Worm (Caenorhabditis elegans) whole organism, mixed stage, embryonic: ENCODE data around the gene snn-1.

Experiments
- M03D4.4 ChIP-seq: sonication (generic microtip); optimal IDR thresholded peaks from 2 replicates; lab custom pipeline; 2017; ENCODE audit warnings: mild to moderate bottlenecking, missing genetic modification characterization, missing compliant biosample characterization
- bed-3 ChIP-seq: fragments of 200-800 bp; sonication (Bioruptor generic); optimal IDR thresholded peaks from 3 replicates; lab custom pipeline; 2018; ENCODE audit warnings: mild to moderate bottlenecking, missing genetic modification characterization, moderate library complexity, missing compliant biosample characterization
- blmp-1 ChIP-seq: fragments of 150-350 bp; optimal IDR thresholded peaks from 2 replicates; lab custom pipeline; 2014; ENCODE audit warnings: missing biosample characterization, missing genetic modification characterization
- ceh-39 ChIP-seq: fragments of 150-350 bp; optimal IDR thresholded peaks from 2 replicates; lab custom pipeline; 2014; ENCODE audit warnings: missing biosample characterization, missing genetic modification characterization
- ceh-43 ChIP-seq: fragments of 200-800 bp; sonication (Bioruptor generic); optimal IDR thresholded peaks from 2 replicates; lab custom pipeline; 2018; ENCODE audit warnings: mild to moderate bottlenecking, missing genetic modification characterization, moderate library complexity, missing compliant biosample characterization
- ceh-83 ChIP-seq: fragments of 200-800 bp; sonication (Bioruptor generic); optimal IDR thresholded peaks from 2 replicates; lab custom pipeline; 2018; ENCODE audit warnings: mild to moderate bottlenecking, missing genetic modification characterization, missing compliant biosample characterization
- ces-1 ChIP-seq: fragments of 150-350 bp; optimal IDR thresholded peaks from 2 replicates; lab custom pipeline; 2014; ENCODE audit warnings: missing biosample characterization, missing genetic modification reagents, missing genetic modification characterization
- cnd-1 ChIP-seq: fragments of 200-800 bp; sonication (Bioruptor generic); optimal IDR thresholded peaks from 2 replicates; lab custom pipeline; 2018; ENCODE audit warnings: mild to moderate bottlenecking, missing genetic modification characterization, missing compliant biosample characterization
- elt-3 ChIP-seq: fragments of 150-350 bp; optimal IDR thresholded peaks from 2 replicates; lab custom pipeline; 2014; ENCODE audit warnings: missing biosample characterization, missing genetic modification characterization
- flh-1 ChIP-seq: fragments of 200-800 bp; sonication (Bioruptor generic); optimal IDR thresholded peaks from 2 replicates; lab custom pipeline; 2018; ENCODE audit warnings: mild to moderate bottlenecking, missing genetic modification characterization, moderate library complexity, missing compliant biosample characterization
- ham-2 ChIP-seq: fragments of 200-800 bp; sonication (Bioruptor generic); optimal IDR thresholded peaks from 2 replicates; lab custom pipeline; 2018; ENCODE audit warnings: mild to moderate bottlenecking, missing genetic modification characterization, missing compliant biosample characterization
- hlh-1 ChIP-seq: fragments of 150-350 bp; optimal IDR thresholded peaks from 2 replicates; lab custom pipeline; 2014; ENCODE audit warnings: missing biosample characterization, missing genetic modification reagents, missing genetic modification characterization
- lin-13 ChIP-seq: fragments of 150-350 bp; optimal IDR thresholded peaks from 2 replicates; lab custom pipeline; 2014; ENCODE audit warnings: missing biosample characterization, missing genetic modification characterization
- lin-32 ChIP-seq: fragments of 200-800 bp; sonication (Bioruptor generic); optimal IDR thresholded peaks from 2 replicates; lab custom pipeline; 2018; ENCODE audit warnings: mild to moderate bottlenecking, missing genetic modification characterization, missing compliant biosample characterization
- lsy-2 ChIP-seq: fragments of 150-350 bp; optimal IDR thresholded peaks from 2 replicates; lab custom pipeline; 2014; ENCODE audit warnings: missing biosample characterization, missing genetic modification characterization
- mab-5 ChIP-seq: fragments of 150-350 bp; optimal IDR thresholded peaks from 2 replicates; lab custom pipeline; 2014; ENCODE audit warnings: missing biosample characterization, missing genetic modification characterization
- mep-1 ChIP-seq: fragments of 150-350 bp; optimal IDR thresholded peaks from 2 replicates; lab custom pipeline; 2017; ENCODE audit warnings: missing biosample characterization, missing genetic modification reagents, missing genetic modification characterization, inconsistent platforms
- mls-2 ChIP-seq: sonication (generic microtip); optimal IDR thresholded peaks from 2 replicates; lab custom pipeline; 2016; ENCODE audit warnings: mild to moderate bottlenecking, missing genetic modification characterization, moderate library complexity, missing compliant biosample characterization
- nhr-12 ChIP-seq: fragments of 150-350 bp; optimal IDR thresholded peaks from 2 replicates; lab custom pipeline; 2014; ENCODE audit warnings: missing biosample characterization, missing genetic modification characterization
- nhr-2 ChIP-seq: fragments of 150-350 bp; optimal IDR thresholded peaks from 2 replicates; lab custom pipeline; 2014; ENCODE audit warnings: missing biosample characterization, missing genetic modification characterization
- nhr-237 ChIP-seq: fragments of 150-350 bp; optimal IDR thresholded peaks from 2 replicates; lab custom pipeline; 2014; ENCODE audit warnings: missing biosample characterization, missing genetic modification characterization
- nhr-28 ChIP-seq: fragments of 150-350 bp; optimal IDR thresholded peaks from 2 replicates; lab custom pipeline; 2014; ENCODE audit warnings: missing biosample characterization, missing genetic modification characterization
- nhr-76 ChIP-seq: sonication (generic microtip); optimal IDR thresholded peaks from 2 replicates; lab custom pipeline; 2017; ENCODE audit warnings: missing biosample characterization, missing genetic modification characterization
- pha-4 ChIP-seq: fragments of 150-350 bp; optimal IDR thresholded peaks from 2 replicates; lab custom pipeline; 2018; ENCODE audit warnings: missing biosample characterization, missing genetic modification reagents, missing genetic modification characterization
- sem-2 ChIP-seq: fragments of 200-800 bp; sonication (Bioruptor generic); optimal IDR thresholded peaks from 2 replicates; lab custom pipeline; 2018; ENCODE audit warnings: mild to moderate bottlenecking, missing genetic modification characterization, missing compliant biosample characterization
- snpc-4 ChIP-seq: fragments of 150-350 bp; optimal IDR thresholded peaks from 2 replicates; lab custom pipeline; 2014; ENCODE audit warnings: missing biosample characterization, missing genetic modification characterization
- sptf-1 ChIP-seq: sonication (generic microtip); optimal IDR thresholded peaks from 2 replicates; lab custom pipeline; 2017; ENCODE audit warnings: mild to moderate bottlenecking, missing genetic modification characterization, moderate library complexity, missing compliant biosample characterization
- tbx-8 ChIP-seq: fragments of 200-800 bp; sonication (Bioruptor generic); optimal IDR thresholded peaks from 2 replicates; lab custom pipeline; 2018; ENCODE audit warnings: mild to moderate bottlenecking, missing genetic modification characterization, moderate library complexity, missing compliant biosample characterization
- unc-120 ChIP-seq: sonication (generic microtip); optimal IDR thresholded peaks from 2 replicates; lab custom pipeline; 2017; ENCODE audit warnings: missing genetic modification characterization, missing compliant biosample characterization; ENCODE audit not compliant: poor library complexity, severe bottlenecking
- unc-62 ChIP-seq: fragments of 150-350 bp; optimal IDR thresholded peaks from 2 replicates; lab custom pipeline; 2014; ENCODE audit warnings: missing biosample characterization, missing genetic modification reagents, missing genetic modification characterization
- zip-8 ChIP-seq: fragments of 150-350 bp; optimal IDR thresholded peaks from 2 replicates; lab custom pipeline; 2014; ENCODE audit warnings: missing biosample characterization, missing genetic modification characterization
- ztf-11 ChIP-seq: fragments of 150-350 bp; optimal IDR thresholded peaks from 2 replicates; lab custom pipeline; 2014; ENCODE audit warnings: missing biosample characterization, missing genetic modification characterization

Gene snn-1

DNA sequence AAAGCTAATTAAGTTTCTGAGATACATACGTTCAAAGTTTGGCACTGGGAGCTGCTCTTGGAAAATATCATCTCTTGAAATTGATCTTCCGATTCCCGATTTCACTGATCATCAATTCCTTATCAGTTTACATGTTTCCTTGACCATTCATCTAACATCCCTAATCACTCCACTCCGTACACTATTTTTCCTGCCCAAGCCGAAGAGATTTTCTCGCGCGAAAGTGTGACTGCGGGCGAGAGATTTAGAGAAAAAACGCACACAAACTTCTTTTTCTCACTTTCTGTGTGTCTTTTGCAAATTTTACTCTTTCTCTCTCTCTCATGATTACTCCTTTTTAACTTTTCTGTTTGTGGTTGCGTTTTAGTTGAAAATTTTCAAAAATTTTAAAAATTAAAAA is 22.2 kb upstream of the snn-1 start (continued):
- no peak for TF ChIP-seq ceh-83
- peak; percentile 36 for TF ChIP-seq blmp-1 (tag; lab: Kevin White, UChicago)
- TF ChIP-seq sem-2 (GFP tag; lab: Kevin White, UChicago) = no peak
- no peak for TF ChIP-seq flh-1
- no peak for TF ChIP-seq mab-5 (tag; lab: Kevin White, UChicago)

DNA sequence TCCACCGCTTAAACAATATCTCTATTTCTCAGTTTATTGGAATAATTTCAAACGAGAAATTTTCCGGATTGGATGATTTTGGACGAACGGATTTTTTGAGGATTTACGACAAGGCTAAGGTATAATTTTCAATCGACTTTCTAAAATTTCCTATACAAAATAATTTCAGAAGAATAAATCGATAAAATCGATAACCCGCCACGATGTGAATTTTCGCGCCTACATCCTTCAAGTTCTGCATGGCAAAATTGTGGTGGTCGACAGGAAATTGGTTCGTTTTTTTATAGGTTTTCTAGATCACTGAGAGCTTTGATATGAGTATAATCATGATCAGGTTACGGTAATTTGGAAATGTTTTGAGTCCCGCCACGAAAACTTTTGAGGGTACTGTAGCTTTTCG is 20.1 kb upstream of the snn-1 start:
- TF ChIP-seq ces-1 (no peak), nhr-76 (tag; lab: Kevin White, UChicago) (no peak), nhr-2 (tag; lab: Kevin White, UChicago) (no peak), nhr-237 (tag; lab: Kevin White, UChicago) (no peak), elt-3 (tag; lab: Kevin White, UChicago) (no peak), hlh-1 (tag; lab: Kevin White, UChicago) (no peak), mep-1 (tag; lab: Kevin White, UChicago) (no peak), M03D4.4 (tag; lab: Kevin White, UChicago) (no peak), lin-32 (GFP tag; lab: Kevin White, UChicago) (no peak), ceh-39 (tag; lab: Kevin White, UChicago) (no peak)
- TF ChIP-seq, all 35 proteins: peak for 0

DNA sequence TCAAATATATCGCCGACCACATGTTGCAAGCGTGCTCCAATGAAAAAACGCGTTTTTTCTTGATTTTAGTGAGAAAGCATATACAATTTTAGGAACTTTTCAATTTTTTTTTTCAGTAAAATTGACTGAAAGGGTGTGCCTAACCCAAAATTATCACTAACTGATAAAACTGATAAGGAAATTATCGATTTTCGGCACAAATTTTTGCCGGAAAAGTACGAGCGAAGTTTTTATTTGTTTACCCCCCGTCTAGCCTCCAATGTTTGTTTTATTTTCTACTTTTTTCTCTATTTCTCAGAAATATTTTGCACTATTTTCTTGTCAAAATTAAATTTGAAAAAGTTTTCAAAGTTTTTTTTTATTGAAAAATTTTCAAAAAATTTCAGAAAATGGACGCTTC is 19.3 kb upstream of the snn-1 start, which contains the start of gene ccm-2:
Gene ccm-2, plus strand, starts transcription at position 387 of the 400 bp plus-strand sequence.
- TF ChIP-seq blmp-1 (tag; lab: Kevin White, UChicago) = no peak
- no peak for TF ChIP-seq sptf-1 (tag; lab: Kevin White, UChicago)
- TF ChIP-seq elt-3 (tag; lab: Kevin White, UChicago) = no peak
- TF ChIP-seq tbx-8 = no peak
- TF ChIP-seq unc-62 (GFP tag; lab: Kevin White, UChicago) = no peak
- no peak for TF ChIP-seq ces-1
- TF ChIP-seq M03D4.4 (tag; lab: Kevin White, UChicago) = no peak
- no peak for TF ChIP-seq mab-5 (tag; lab: Kevin White, UChicago)
- no peak for TF ChIP-seq ham-2 (GFP tag; lab: Kevin White, UChicago)
- TF ChIP-seq nhr-12 (tag; lab: Kevin White, UChicago) = no peak
- no peak for TF ChIP-seq bed-3
- TF ChIP-seq ztf-11 (tag; lab: Kevin White, UChicago) = no peak

DNA sequence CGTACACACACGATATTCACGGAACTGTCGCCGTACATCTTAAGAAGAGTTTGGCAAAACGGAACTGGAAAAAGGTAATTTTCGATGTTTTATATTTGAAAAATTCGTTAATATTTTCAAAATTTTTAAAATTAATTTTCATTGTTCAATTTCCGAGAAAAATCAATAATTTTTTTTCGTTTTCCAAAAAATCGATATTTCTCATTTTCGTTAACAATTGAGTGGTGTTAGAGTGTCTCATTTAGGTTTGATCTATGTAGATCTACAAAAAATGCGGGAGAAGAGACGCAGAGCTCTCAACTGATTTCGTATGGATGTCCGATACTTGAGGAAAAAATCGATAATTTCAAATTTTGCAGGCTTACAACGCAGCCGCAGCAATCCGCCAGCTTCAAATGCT is 18.2 kb upstream of the snn-1 start:
- TF ChIP-seq nhr-237 (tag; lab: Kevin White, UChicago) (no peak), nhr-76 (tag; lab: Kevin White, UChicago) (no peak), nhr-28 (tag; lab: Kevin White, UChicago) (no peak), tbx-8 (no peak)
- TF ChIP-seq, all 35 proteins: peak for 0

DNA sequence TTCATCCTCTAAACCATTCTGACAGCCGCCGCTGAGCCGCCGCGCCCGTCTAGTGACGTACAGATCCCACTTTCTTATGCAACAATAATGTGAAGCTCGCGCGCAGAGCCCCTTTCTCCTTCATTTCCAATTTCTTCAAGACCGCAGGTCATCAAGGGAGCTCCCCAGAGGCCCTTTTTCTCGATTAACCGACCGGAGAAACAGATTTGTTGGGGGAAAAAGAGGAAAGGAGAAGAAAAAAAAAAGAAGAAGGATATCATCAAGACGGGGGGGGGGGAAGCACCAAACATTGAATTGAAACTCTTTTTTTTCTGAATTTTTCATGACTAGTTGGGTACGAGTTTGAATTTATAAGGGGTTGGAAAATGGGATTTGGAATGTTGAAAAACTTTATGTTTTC is 12.4 kb upstream of the snn-1 start:
- TF ChIP-seq sem-2 (GFP tag; lab: Kevin White, UChicago) (no peak), mep-1 (tag; lab: Kevin White, UChicago) (no peak), blmp-1 (tag; lab: Kevin White, UChicago) (no peak), ztf-11 (tag; lab: Kevin White, UChicago) (no peak), sptf-1 (tag; lab: Kevin White, UChicago) (no peak), lsy-2 (tag; lab: Kevin White, UChicago) (no peak), M03D4.4 (tag; lab: Kevin White, UChicago) (no peak), lin-13 (no peak), nhr-12 (tag; lab: Kevin White, UChicago) (no peak), pha-4 (tag; lab: Kevin White, UChicago) (no peak)

DNA sequence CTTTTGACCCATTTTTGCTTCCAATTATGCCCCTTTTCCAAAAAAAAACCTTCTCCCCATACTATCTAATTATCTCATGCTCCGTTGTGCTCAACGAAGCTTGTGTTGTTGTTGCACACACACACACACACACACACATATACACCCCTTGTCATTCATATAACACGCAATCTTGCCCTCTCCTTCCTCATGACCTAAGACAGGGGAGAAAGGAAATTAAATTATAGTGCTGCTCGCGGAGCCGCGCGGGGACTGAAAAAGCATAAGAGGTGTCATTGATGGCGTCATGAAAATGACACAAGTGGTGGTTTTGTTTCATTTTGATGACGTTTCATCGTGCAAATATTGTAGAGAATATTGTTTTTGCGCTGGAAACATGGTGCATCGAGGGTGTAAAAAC is 11.8 kb upstream of the snn-1 start:
- no peak for TF ChIP-seq elt-3 (tag; lab: Kevin White, UChicago)
- TF ChIP-seq unc-120 (tag; lab: Kevin White, UChicago) = no peak
- TF ChIP-seq nhr-237 (tag; lab: Kevin White, UChicago) = no peak
- TF ChIP-seq mab-5 (tag; lab: Kevin White, UChicago) = no peak
- TF ChIP-seq ces-1 = peak; percentile 93

DNA sequence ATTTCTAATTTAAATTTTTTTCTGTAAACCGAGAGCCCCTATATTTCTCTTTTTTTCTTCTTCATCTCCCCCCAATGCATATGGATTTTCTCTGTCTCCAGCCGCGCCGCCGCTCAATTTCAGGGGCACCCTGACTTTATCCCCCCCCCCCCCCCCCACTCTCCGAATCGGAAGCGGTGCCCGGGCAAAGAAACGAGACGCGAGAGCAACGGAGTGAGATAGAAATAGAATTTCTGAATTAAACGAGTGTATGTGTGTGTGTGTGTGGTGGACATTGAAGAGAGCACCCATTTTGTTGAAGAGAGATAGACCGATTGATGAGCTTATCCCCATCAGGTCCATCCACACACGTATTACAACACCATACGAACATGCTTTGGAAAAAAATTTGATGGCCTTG is 10.9 kb upstream of the snn-1 start:
- TF ChIP-seq blmp-1 (tag; lab: Kevin White, UChicago) (no peak), cnd-1 (tag; lab: Kevin White, UChicago) (no peak), snpc-4 (tag; lab: Kevin White, UChicago) (no peak), nhr-12 (tag; lab: Kevin White, UChicago) (no peak), mab-5 (tag; lab: Kevin White, UChicago) (no peak), zip-8 (no peak), ces-1 (peak; percentile 84), ceh-39 (tag; lab: Kevin White, UChicago) (no peak), unc-120 (tag; lab: Kevin White, UChicago) (peak; percentile 12), mls-2 (peak; percentile 25), flh-1 (no peak), ham-2 (GFP tag; lab: Kevin White, UChicago) (no peak), sptf-1 (tag; lab: Kevin White, UChicago) (peak; percentile 16), nhr-237 (tag; lab: Kevin White, UChicago) (no peak), ceh-43 (GFP tag; lab: Kevin White, UChicago) (no peak), mep-1 (tag; lab: Kevin White, UChicago) (no peak)
